Fruit fly (Drosophila melanogaster): Measurements from ENCODE around the gene ssh.

DNA sequence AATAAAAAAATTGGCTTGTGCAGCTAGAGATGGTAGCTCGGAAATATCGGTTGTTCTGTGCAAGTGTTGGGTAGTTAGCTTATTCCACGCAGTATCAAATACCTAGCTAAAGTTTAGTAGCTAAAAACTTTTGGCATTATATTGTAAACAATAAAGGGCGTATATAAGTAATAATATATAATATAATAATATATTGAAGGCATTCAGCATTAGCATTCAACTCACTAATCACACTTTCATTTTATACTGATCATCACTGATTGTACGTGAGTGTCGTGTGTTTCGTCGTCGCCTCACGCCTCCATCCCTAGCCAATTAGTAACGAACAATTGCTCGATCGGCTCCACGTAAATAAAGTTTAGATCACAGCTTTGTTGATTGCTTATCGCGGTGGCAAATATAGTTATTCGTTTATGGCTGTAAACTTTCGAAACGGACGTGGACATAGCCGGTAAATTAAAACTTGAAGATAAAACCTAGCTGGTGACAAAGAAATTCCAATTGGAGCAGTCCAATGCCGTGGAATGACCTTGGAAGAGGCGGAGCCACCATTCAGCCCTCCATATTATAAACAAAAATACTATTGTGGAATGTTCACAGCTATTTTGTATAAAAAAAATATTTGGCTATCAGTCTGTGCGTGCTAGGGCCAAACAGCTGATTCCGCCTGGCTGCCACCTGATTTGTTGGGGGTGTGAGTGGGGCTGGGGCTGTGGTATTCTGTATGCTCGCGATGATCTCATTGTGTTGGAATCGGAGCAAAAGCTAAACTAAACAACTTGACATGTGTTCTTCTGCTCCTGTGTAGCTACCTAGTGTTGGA is 26.7 kb downstream of the ssh start, which contains the start of the genes PIG-S, sud1 and CG11168:
- TF ChIP-seq EcR (GFP tag; optimal IDR thresholded peaks at IDR 0.05) (no peak), pan (optimal IDR thresholded peaks at IDR 0.05) (no peak)
